Worm (Caenorhabditis elegans): ENCODE results near the gene K02A6.2.

Gene K02A6.2

DNA sequence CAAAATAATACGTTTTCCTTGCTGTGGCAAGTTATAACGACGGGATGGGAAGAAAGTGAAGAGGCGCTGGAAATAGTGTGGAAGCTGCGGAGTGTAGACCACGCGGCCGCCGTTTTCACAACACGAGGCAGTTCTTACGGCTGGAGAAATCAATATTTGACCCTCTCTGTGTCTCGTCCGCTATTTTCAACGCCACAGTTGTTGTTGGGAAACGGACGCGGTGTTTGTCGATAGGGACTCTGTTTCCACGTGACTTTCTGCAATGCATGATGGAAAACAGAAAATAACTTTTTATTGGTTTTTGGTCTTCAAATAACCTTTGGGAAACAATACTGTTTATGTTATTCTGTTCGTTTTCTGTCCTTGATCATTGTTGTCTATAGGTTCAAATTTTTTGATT, 7.0 kb upstream of the K02A6.2 start, which contains the start of gene K02A6.3 (continued):
- TF ChIP-seq unc-30 (tag; optimal IDR thresholded peaks at IDR 0.05) (no peak), skn-1 (tag; optimal IDR thresholded peaks at IDR 0.05) (peak; percentile 62), sup-37 (GFP tag; optimal IDR thresholded peaks at IDR 0.05) (peak; percentile 58), efl-3 (GFP tag; optimal IDR thresholded peaks at IDR 0.05) (no peak), nhr-19 (GFP tag; conservative IDR thresholded peaks at IDR 0.05) (peak; percentile 95), isw-1 (GFP tag; IDR thresholded peaks at IDR 0.05) (peak; percentile 46; the same call in 1 of the 2 replicates), unc-130 (tag; optimal IDR thresholded peaks at IDR 0.05) (peak; percentile 91), vab-15 (tag; optimal IDR thresholded peaks at IDR 0.05) (peak; percentile 38), ces-1 (GFP tag; optimal IDR thresholded peaks at IDR 0.05) (no peak), nhr-47 (tag; optimal IDR thresholded peaks at IDR 0.05) (peak; percentile 89), lir-3 (tag; optimal IDR thresholded peaks at IDR 0.05; ENCODE audit: poor library complexity) (peak; percentile 84), snpc-4 (tag; optimal IDR thresholded peaks at IDR 0.05) (peak; percentile 74), lin-35 (GFP tag; optimal IDR thresholded peaks at IDR 0.05) (peak; percentile 62 to 89), nhr-84 (tag; optimal IDR thresholded peaks at IDR 0.05) (no peak), egl-27 (tag; optimal IDR thresholded peaks at IDR 0.05) (peak in 1 of 2 experiments; percentile 26), lsy-2 (tag; optimal IDR thresholded peaks at IDR 0.05) (peak; percentile 81 to 84), nhr-90 (tag; optimal IDR thresholded peaks at IDR 0.05; ENCODE audit: poor library complexity) (peak; percentile 96), fkh-10 (GFP tag; optimal IDR thresholded peaks at IDR 0.05) (peak; percentile 14), swsn-7 (tag; optimal IDR thresholded peaks at IDR 0.05) (peak; percentile 88), nhr-12 (tag; optimal IDR thresholded peaks at IDR 0.05) (no peak), zag-1 (tag; optimal IDR thresholded peaks at IDR 0.05) (no peak), nhr-71 (tag; optimal IDR thresholded peaks at IDR 0.05) (peak; percentile 98), fkh-8 (tag; optimal IDR thresholded peaks at IDR 0.05) (peak; percentile 45), sptf-1 (tag; optimal IDR thresholded peaks at IDR 0.05) (no peak), dpl-1 (GFP tag; optimal IDR thresholded peaks at IDR 0.05) (peak; percentile 25 to 55 (median 40)), sox-4 (tag; optimal IDR thresholded peaks at IDR 0.05) (peak; percentile 57), unc-98 (GFP tag; IDR thresholded peaks at IDR 0.05) (no peak), tbx-2 (tag; optimal IDR thresholded peaks at IDR 0.05) (peak; percentile 95), jun-1 (tag; optimal IDR thresholded peaks at IDR 0.05) (peak; percentile 77), rnt-1 (tag; optimal IDR thresholded peaks at IDR 0.05) (peak; percentile 91), ztf-4 (tag; optimal IDR thresholded peaks at IDR 0.05) (peak; percentile 65), zip-4 (GFP tag; optimal IDR thresholded peaks at IDR 0.05) (peak; percentile 44), lin-39 (tag; optimal IDR thresholded peaks at IDR 0.05) (peak; percentile 71), C34B4.2 (tag; optimal IDR thresholded peaks at IDR 0.05) (no peak), efl-1 (optimal IDR thresholded peaks at IDR 0.05) (peak; percentile 43 to 60), efl-1 (GFP tag; optimal IDR thresholded peaks at IDR 0.05 in 1 of 2) (peak; percentile 35 to 91), nhr-85 (tag) (peak; percentile 99), fkh-4 (tag; optimal IDR thresholded peaks at IDR 0.05; ENCODE audit: borderline replicate concordance) (peak; percentile 33), nhr-28 (tag; optimal IDR thresholded peaks at IDR 0.05) (no peak), lin-15B (tag; optimal IDR thresholded peaks at IDR 0.05) (no peak), nhr-237 (tag; optimal IDR thresholded peaks at IDR 0.05) (peak; percentile 43), dsc-1 (tag; optimal IDR thresholded peaks at IDR 0.05) (peak; percentile 61), ceh-88 (GFP tag; IDR thresholded peaks at IDR 0.05) (peak; percentile 76), hlh-17 (GFP tag; optimal IDR thresholded peaks at IDR 0.05; ENCODE audit: borderline replicate concordance) (no peak), ama-1 (optimal IDR thresholded peaks at IDR 0.05) (peak; percentile 77), pax-3 (tag; optimal IDR thresholded peaks at IDR 0.05) (no peak), lin-13 (GFP tag; optimal IDR thresholded peaks at IDR 0.05) (peak; percentile 78), irx-1 (tag; optimal IDR thresholded peaks at IDR 0.05) (peak; percentile 86), pag-3 (tag; optimal IDR thresholded peaks at IDR 0.05; ENCODE audit: borderline replicate concordance, insufficient read depth) (no peak), elt-3 (tag; optimal IDR thresholded peaks at IDR 0.05) (peak in 3 of 6 experiments; percentile 9 to 92 (median 63)), mep-1 (tag; optimal IDR thresholded peaks at IDR 0.05) (peak; percentile 82), ceh-90 (tag; optimal IDR thresholded peaks at IDR 0.05) (no peak), xbp-1 (tag; optimal IDR thresholded peaks at IDR 0.05) (peak; percentile 77)

Measured in whole organism, L1 larva.